Fruit fly (Drosophila melanogaster) S2 (cell line): Measurements from ENCODE around the gene PolD1.

Experiments used
- CG8478 ChIP-seq: fragments of >200 bp; optimal IDR thresholded peaks from 2 replicates; lab custom pipeline; 2018
- CTCF ChIP-seq, 2 experiments: fragments of >200 bp; optimal IDR thresholded peaks; 2 replicates each; lab custom pipeline; 2018

DNA sequence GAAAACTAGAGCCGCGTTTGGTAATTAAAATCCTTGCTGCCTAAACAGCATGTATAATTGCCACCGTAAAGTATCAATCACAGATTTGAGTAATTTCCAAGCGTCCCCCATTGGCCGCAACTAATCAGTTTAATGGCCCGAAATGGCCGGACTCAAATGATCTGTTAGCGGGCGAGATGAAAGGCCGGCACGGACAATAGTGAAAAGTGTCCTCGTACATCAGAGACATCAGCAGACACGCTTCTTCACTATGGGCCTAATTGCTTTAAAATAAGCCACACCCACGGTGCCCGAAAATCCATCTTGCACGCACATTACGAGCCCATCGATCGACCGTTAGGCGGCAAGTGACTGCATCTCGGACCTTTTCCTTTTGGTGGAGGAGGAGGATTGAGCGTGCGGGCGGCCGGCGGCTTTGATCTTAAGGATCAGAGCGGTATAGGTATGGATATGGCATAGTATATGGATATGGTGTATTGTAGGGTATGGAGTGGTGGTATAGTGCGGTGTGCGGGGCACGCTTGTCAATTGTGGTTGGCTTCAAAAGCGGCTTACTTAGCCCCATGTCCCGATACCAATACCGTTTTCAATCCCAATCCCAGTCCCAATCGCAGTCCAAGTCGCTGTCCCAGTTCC, 24.8 kb upstream of the PolD1 start:
- no peak for TF ChIP-seq CTCF (optimal IDR thresholded peaks at IDR 0.05; lab: Kevin White, UChicago)
- TF ChIP-seq CG8478 (lab: Kevin White, UChicago), result no peak
